Worm (Caenorhabditis elegans): ENCODE data around the gene F33G12.7.

DNA sequence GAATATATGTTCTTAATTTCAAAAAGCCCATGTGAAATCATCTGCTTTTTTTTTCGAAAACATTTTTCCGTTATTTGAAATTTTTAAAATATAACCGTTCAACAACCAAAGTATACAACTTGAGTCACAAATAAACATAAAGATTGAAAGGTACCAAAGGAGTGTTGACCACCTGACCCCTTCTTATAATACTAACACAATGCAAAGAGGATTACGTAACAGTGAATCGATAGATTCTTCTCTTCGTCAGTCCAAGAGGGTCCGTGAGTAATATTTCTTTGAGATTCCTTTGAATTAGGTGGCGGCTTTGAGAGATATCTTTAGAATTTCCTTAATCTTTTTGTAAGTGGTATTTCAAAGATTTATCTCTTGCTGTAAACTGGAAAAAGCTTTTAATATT is 24.3 kb downstream of the F33G12.7 start:
- TF ChIP-seq pqm-1 (tag; optimal IDR thresholded peaks at IDR 0.05) (no peak), ama-1 (optimal IDR thresholded peaks at IDR 0.05) (no peak), K02D7.2 (tag; optimal IDR thresholded peaks at IDR 0.05) (no peak), ceh-9 (tag; optimal IDR thresholded peaks at IDR 0.05) (no peak), unc-3 (GFP tag; conservative IDR thresholded peaks at IDR 0.05) (no peak), unc-3 (tag; optimal IDR thresholded peaks at IDR 0.05) (no peak), rnt-1 (tag; optimal IDR thresholded peaks at IDR 0.05) (no peak), ztf-16 (tag; optimal IDR thresholded peaks at IDR 0.05) (no peak)
